Fruit fly (Drosophila melanogaster): Measurements from ENCODE around the gene sowah.

- no peak for TF ChIP-seq gcm (GFP tag; optimal IDR thresholded peaks at IDR 0.05)
- no peak for TF ChIP-seq usp (GFP tag; optimal IDR thresholded peaks at IDR 0.05)
- no peak for TF ChIP-seq CG10431 (GFP tag; optimal IDR thresholded peaks at IDR 0.05)
- no peak for TF ChIP-seq wek (GFP tag; optimal IDR thresholded peaks at IDR 0.05)
- no peak for TF ChIP-seq zfh1 (GFP tag; IDR thresholded peaks at IDR 0.05)
- TF ChIP-seq CG11456 (GFP tag; IDR thresholded peaks at IDR 0.05), result no peak
- TF ChIP-seq CG4328 (GFP tag; optimal IDR thresholded peaks at IDR 0.05), result no peak
- TF ChIP-seq CG7987 (GFP tag; optimal IDR thresholded peaks at IDR 0.05), result no peak
- no peak for TF ChIP-seq eyg (GFP tag; optimal IDR thresholded peaks at IDR 0.05)
- TF ChIP-seq sob (GFP tag; IDR thresholded peaks at IDR 0.05), result no peak
- TF ChIP-seq CG13624 (GFP tag; optimal IDR thresholded peaks at IDR 0.05), result no peak
- TF ChIP-seq Dll (GFP tag; IDR thresholded peaks at IDR 0.05; ENCODE audit: partially characterized antibody), result no peak
Observed at dm6 chr3L:12557736-12558135, 14.6 kb downstream of the sowah start.
